Fruit fly (Drosophila melanogaster): Measurements from ENCODE around the gene CG12985.

dm6 chrX:17882769-17883168 is 749 bp upstream of the CG12985 start:
- TF ChIP-seq Mio (GFP tag; optimal IDR thresholded peaks at IDR 0.05): no peak
- no peak for TF ChIP-seq lola (GFP tag; optimal IDR thresholded peaks at IDR 0.05)
- TF ChIP-seq fru (GFP tag; optimal IDR thresholded peaks at IDR 0.05): no peak
- TF ChIP-seq OdsH (GFP tag; optimal IDR thresholded peaks at IDR 0.05): no peak
- no peak for TF ChIP-seq CG9705 (GFP tag; optimal IDR thresholded peaks at IDR 0.05)
- no peak for TF ChIP-seq usp (GFP tag; optimal IDR thresholded peaks at IDR 0.05)
- TF ChIP-seq h (GFP tag; optimal IDR thresholded peaks at IDR 0.05): no peak
- no peak for TF ChIP-seq Hr78 (GFP tag; optimal IDR thresholded peaks at IDR 0.05)
- TF ChIP-seq tai (GFP tag; optimal IDR thresholded peaks at IDR 0.05): no peak
- no peak for TF ChIP-seq Myc (optimal IDR thresholded peaks at IDR 0.05)
- TF ChIP-seq sv (GFP tag; optimal IDR thresholded peaks at IDR 0.05): no peak
- no peak for TF ChIP-seq brk (GFP tag; optimal IDR thresholded peaks at IDR 0.05)

All from whole organism, wandering third instar larva.